Fruit fly (Drosophila melanogaster) S2 (cell line): Measurements from ENCODE around the gene CG12116.

ENCODE experiments used
- CG8478 ChIP-seq: fragments of >200 bp; optimal IDR thresholded peaks from 2 replicates; lab custom pipeline; 2018
- CTCF ChIP-seq, 2 experiments: fragments of >200 bp; optimal IDR thresholded peaks; 2 replicates each; lab custom pipeline; 2018

- no peak for TF ChIP-seq CG8478
- no peak for TF ChIP-seq CTCF (optimal IDR thresholded peaks at IDR 0.05; lab: Kevin White, UChicago)
These were observed 16.6 kb downstream of the CG12116 start for dm6 chrX:8452163-8452562.
